Worm (Caenorhabditis elegans) whole organism, L2 larva: ENCODE results near the gene dmsr-1.

Experiments used
- C34F6.9 ChIP-seq: fragments of 150-350 bp; optimal IDR thresholded peaks from 2 replicates; lab custom pipeline; 2014; ENCODE audit warnings: missing biosample characterization, missing genetic modification characterization
- F13H6.1 ChIP-seq: sonication (generic microtip); optimal IDR thresholded peaks from 2 replicates; lab custom pipeline; 2016; ENCODE audit warnings: missing genetic modification characterization, missing compliant biosample characterization
- ZK546.5 ChIP-seq: sonication (generic microtip); optimal IDR thresholded peaks from 2 replicates; lab custom pipeline; 2017; ENCODE audit warnings: missing biosample characterization, missing genetic modification characterization
- alr-1 ChIP-seq: fragments of 150-350 bp; optimal IDR thresholded peaks from 2 replicates; lab custom pipeline; 2014; ENCODE audit warnings: missing biosample characterization, missing genetic modification characterization
- aly-2 ChIP-seq: fragments of 150-350 bp; optimal IDR thresholded peaks from 2 replicates; lab custom pipeline; 2014; ENCODE audit warnings: missing biosample characterization, missing genetic modification characterization
- ama-1 ChIP-seq: fragments of 150-350 bp; optimal IDR thresholded peaks from 2 replicates; lab custom pipeline; 2018; ENCODE audit warnings: inconsistent platforms
- blmp-1 ChIP-seq: sonication (generic microtip); optimal IDR thresholded peaks from 2 replicates; lab custom pipeline; 2017; ENCODE audit warnings: missing genetic modification characterization, mild to moderate bottlenecking, missing compliant biosample characterization, antibody characterized with exemption, moderate library complexity; ENCODE audit not compliant: insufficient read depth
- ceh-16 ChIP-seq: fragments of 150-350 bp; optimal IDR thresholded peaks from 2 replicates; lab custom pipeline; 2014; ENCODE audit warnings: missing biosample characterization, missing genetic modification characterization
- ceh-82 ChIP-seq: fragments of 150-350 bp; optimal IDR thresholded peaks from 2 replicates; lab custom pipeline; 2014; ENCODE audit warnings: missing biosample characterization, missing genetic modification characterization
- crh-2 ChIP-seq: sonication (generic microtip); optimal IDR thresholded peaks from 2 replicates; lab custom pipeline; 2017; ENCODE audit warnings: missing biosample characterization, missing genetic modification characterization
- dmd-4 ChIP-seq: sonication (generic microtip); optimal IDR thresholded peaks from 2 replicates; lab custom pipeline; 2017; ENCODE audit warnings: missing biosample characterization, missing genetic modification characterization
- elt-1 ChIP-seq: fragments of 150-350 bp; optimal IDR thresholded peaks from 2 replicates; lab custom pipeline; 2014; ENCODE audit warnings: missing biosample characterization, missing genetic modification characterization
- elt-3 ChIP-seq: sonication (generic microtip); optimal IDR thresholded peaks from 2 replicates; lab custom pipeline; 2017; ENCODE audit warnings: missing biosample characterization, missing genetic modification characterization
- fos-1 ChIP-seq: fragments of 150-350 bp; optimal IDR thresholded peaks from 2 replicates; lab custom pipeline; 2014; ENCODE audit warnings: missing biosample characterization, missing genetic modification characterization
- lin-39 ChIP-seq: fragments of 150-350 bp; optimal IDR thresholded peaks from 2 replicates; lab custom pipeline; 2014; ENCODE audit warnings: missing biosample characterization, missing genetic modification reagents, missing genetic modification characterization
- lsy-2 ChIP-seq, 2 experiments: fragments of 150-350 bp in 1 of 2; sonication (generic microtip) in 1 of 2; optimal IDR thresholded peaks; 2 replicates each; lab custom pipeline; 2014 to 2017; ENCODE audit warnings: missing biosample characterization in 2 of 2, missing genetic modification characterization in 2 of 2
- mdl-1 ChIP-seq, 2 experiments: fragments of 150-350 bp in 1 of 2; sonication (generic microtip) in 1 of 2; optimal IDR thresholded peaks; 2 replicates each; lab custom pipeline; 2017; ENCODE audit warnings: missing biosample characterization in 2 of 2, missing genetic modification characterization in 2 of 2
- nhr-10 ChIP-seq: sonication (generic microtip); optimal IDR thresholded peaks from 2 replicates; lab custom pipeline; 2017; ENCODE audit warnings: missing biosample characterization, missing genetic modification characterization
- nhr-11 ChIP-seq: fragments of 150-350 bp; optimal IDR thresholded peaks from 2 replicates; lab custom pipeline; 2014; ENCODE audit warnings: missing biosample characterization, missing genetic modification characterization
- nhr-25 ChIP-seq: fragments of 150-350 bp; sonication (generic microtip); optimal IDR thresholded peaks from 3 replicates; lab custom pipeline; 2014; ENCODE audit warnings: missing biosample characterization, missing genetic modification characterization
- nhr-6 ChIP-seq: fragments of 150-350 bp; optimal IDR thresholded peaks from 2 replicates; lab custom pipeline; 2014; ENCODE audit warnings: missing biosample characterization, missing genetic modification characterization
- nhr-77 ChIP-seq: fragments of 150-350 bp; optimal IDR thresholded peaks from 2 replicates; lab custom pipeline; 2014; ENCODE audit warnings: missing biosample characterization, missing genetic modification characterization
- sem-4 ChIP-seq: fragments of 150-350 bp; optimal IDR thresholded peaks from 2 replicates; lab custom pipeline; 2014; ENCODE audit warnings: missing biosample characterization, missing genetic modification reagents, missing genetic modification characterization
- sma-3 ChIP-seq: sonication (generic microtip); optimal IDR thresholded peaks from 2 replicates; lab custom pipeline; 2016; ENCODE audit warnings: missing genetic modification reagents, missing genetic modification characterization, missing compliant biosample characterization
- snpc-4 ChIP-seq: fragments of 150-350 bp; optimal IDR thresholded peaks from 2 replicates; lab custom pipeline; 2014; ENCODE audit warnings: missing biosample characterization, missing genetic modification characterization
- unc-62 ChIP-seq: fragments of 150-350 bp; optimal IDR thresholded peaks from 2 replicates; lab custom pipeline; 2014; ENCODE audit warnings: missing biosample characterization, missing genetic modification reagents, missing genetic modification characterization
- ztf-1 ChIP-seq: fragments of 200-800 bp; sonication (Bioruptor generic); conservative IDR thresholded peaks from 2 replicates; pipeline ENCODE4 v1.3.6; 2022; ENCODE audit warnings: missing genetic modification characterization, missing compliant biosample characterization
- ztf-11 ChIP-seq: sonication (generic microtip); optimal IDR thresholded peaks from 2 replicates; lab custom pipeline; 2017; ENCODE audit warnings: missing biosample characterization, missing genetic modification characterization
- ztf-4 ChIP-seq: fragments of 150-350 bp; optimal IDR thresholded peaks from 2 replicates; lab custom pipeline; 2014; ENCODE audit warnings: missing biosample characterization, missing genetic modification characterization

The dmsr-1 gene

ce11 chrV:11485558-11485957 is 47.0 kb downstream of the dmsr-1 start, which contains the start of gene srh-1:
srh-1 (plus strand) TSS chrV:11485858.
- TF ChIP-seq dmd-4 (tag; lab: Kevin White, UChicago) (no peak), ztf-11 (tag; lab: Kevin White, UChicago) (no peak), unc-62 (GFP tag; lab: Kevin White, UChicago) (no peak), fos-1 (no peak), ama-1 (lab: Kevin White, UChicago) (no peak), lsy-2 (tag; optimal IDR thresholded peaks at IDR 0.05; lab: Kevin White, UChicago) (no peak), snpc-4 (tag; lab: Kevin White, UChicago) (no peak), elt-3 (tag; lab: Kevin White, UChicago) (no peak), ztf-1 (no peak), aly-2 (tag; lab: Kevin White, UChicago) (no peak), mdl-1 (tag; optimal IDR thresholded peaks at IDR 0.05; lab: Kevin White, UChicago) (no peak), C34F6.9 (tag; lab: Kevin White, UChicago) (no peak)

ce11 chrV:11486680-11487079 is 48.1 kb downstream of the dmsr-1 start, which contains the start of gene T11F9.10:
T11F9.10 (plus strand) TSS chrV:11486980.
- no peak for TF ChIP-seq sma-3 (GFP tag; lab: Kevin White, UChicago)
- no peak for TF ChIP-seq nhr-6
- TF ChIP-seq ceh-16 (tag; lab: Kevin White, UChicago) = no peak
- TF ChIP-seq lin-39 (tag; lab: Kevin White, UChicago) = no peak
- TF ChIP-seq lsy-2 (tag; optimal IDR thresholded peaks at IDR 0.05; lab: Kevin White, UChicago) = no peak
- TF ChIP-seq blmp-1 (tag; lab: Kevin White, UChicago) = no peak
- no peak for TF ChIP-seq elt-1 (tag; lab: Kevin White, UChicago)
- TF ChIP-seq sem-4 (tag; lab: Kevin White, UChicago) = no peak
- no peak for TF ChIP-seq mdl-1 (tag; optimal IDR thresholded peaks at IDR 0.05; lab: Kevin White, UChicago)
- no peak for TF ChIP-seq nhr-10 (tag; lab: Kevin White, UChicago)
- no peak for TF ChIP-seq aly-2 (tag; lab: Kevin White, UChicago)
- no peak for TF ChIP-seq unc-62 (GFP tag; lab: Kevin White, UChicago)
- no peak for TF ChIP-seq nhr-25 (tag; lab: Kevin White, UChicago)
- TF ChIP-seq ama-1 (lab: Kevin White, UChicago) = no peak
- TF ChIP-seq F13H6.1 = no peak

ce11 chrV:11488288-11488687 is 49.7 kb downstream of the dmsr-1 start:
- TF ChIP-seq mdl-1 (tag; optimal IDR thresholded peaks at IDR 0.05; lab: Kevin White, UChicago) (no peak), alr-1 (tag; lab: Kevin White, UChicago) (no peak)

- TF ChIP-seq crh-2 (tag; lab: Kevin White, UChicago) (no peak), dmd-4 (tag; lab: Kevin White, UChicago) (no peak), ztf-4 (tag; lab: Kevin White, UChicago) (no peak), nhr-77 (tag; lab: Kevin White, UChicago) (no peak), ceh-82 (tag; lab: Kevin White, UChicago) (no peak), ztf-1 (no peak), lsy-2 (tag; optimal IDR thresholded peaks at IDR 0.05; lab: Kevin White, UChicago) (no peak), ZK546.5 (no peak), alr-1 (tag; lab: Kevin White, UChicago) (no peak), F13H6.1 (no peak), nhr-11 (no peak), sem-4 (tag; lab: Kevin White, UChicago) (no peak), lin-39 (tag; lab: Kevin White, UChicago) (no peak), nhr-25 (tag; lab: Kevin White, UChicago) (no peak)
These were observed 51.8 kb downstream of the dmsr-1 start, which contains the start of gene dhs-19 for ce11 chrV:11490382-11490781. dhs-19 (minus strand) TSS chrV:11490482.
